Fruit fly (Drosophila melanogaster) whole organism, wandering third instar larva: Measurements from ENCODE around the gene raw.

Experiments used
- Abd-B ChIP-seq: fragments of >200 bp; optimal IDR thresholded peaks from 2 replicates; lab custom pipeline; 2017; ENCODE audit warnings: missing biosample characterization, missing genetic modification characterization
- CG32264 ChIP-seq: fragments of 200-800 bp; sonication (Bioruptor generic); optimal IDR thresholded peaks from 2 replicates; lab custom pipeline; 2016; ENCODE audit warnings: missing biosample characterization, missing genetic modification characterization
- CrebA ChIP-seq: fragments of 200-800 bp; sonication (Bioruptor generic); optimal IDR thresholded peaks from 2 replicates; lab custom pipeline; 2016; ENCODE audit warnings: missing biosample characterization, mild to moderate bottlenecking, missing genetic modification characterization, borderline replicate concordance
- Dif ChIP-seq: fragments of 200-275, 200-300 bp; sonication (Bioruptor generic); optimal IDR thresholded peaks from 2 replicates; lab custom pipeline; 2018; ENCODE audit warnings: missing biosample characterization, missing genetic modification characterization; ENCODE audit not compliant: partially characterized antibody
- GATAd ChIP-seq: sonication (Bioruptor generic); optimal IDR thresholded peaks from 2 replicates; lab custom pipeline; 2016; ENCODE audit warnings: missing biosample characterization, missing genetic modification characterization
- HLH106 ChIP-seq: fragments of 200-800 bp; optimal IDR thresholded peaks from 3 replicates; lab custom pipeline; 2019; ENCODE audit warnings: missing biosample characterization, mild to moderate bottlenecking, missing genetic modification characterization, moderate library complexity
- Hnf4 ChIP-seq: fragments of 200-800 bp; sonication (Bioruptor generic); optimal IDR thresholded peaks from 2 replicates; lab custom pipeline; 2016; ENCODE audit warnings: missing biosample characterization, mild to moderate bottlenecking, missing genetic modification characterization
- Hr83 ChIP-seq: fragments of 200-300 bp; sonication (Bioruptor generic); optimal IDR thresholded peaks from 2 replicates; lab custom pipeline; 2016; ENCODE audit warnings: missing biosample characterization, mild to moderate bottlenecking, missing genetic modification characterization, moderate library complexity; ENCODE audit not compliant: poor library complexity, severe bottlenecking
- Jra ChIP-seq: sonication (Bioruptor generic); optimal IDR thresholded peaks from 2 replicates; lab custom pipeline; 2016; ENCODE audit warnings: missing biosample characterization, missing genetic modification characterization
- Mio ChIP-seq: sonication (Bioruptor generic); optimal IDR thresholded peaks from 2 replicates; lab custom pipeline; 2016; ENCODE audit warnings: missing biosample characterization, missing genetic modification characterization
- Myc ChIP-seq: fragments of >200 bp; optimal IDR thresholded peaks from 2 replicates; lab custom pipeline; 2017
- N ChIP-seq: fragments of >200 bp; optimal IDR thresholded peaks from 2 replicates; lab custom pipeline; 2018; ENCODE audit warnings: missing biosample characterization, missing external identifiers, missing genetic modification characterization
- Rel ChIP-seq, 2 experiments: fragments of 200-800 bp; sonication (Bioruptor generic) in 1 of 2; optimal IDR thresholded peaks; 2 replicates in 1 of 2; 3 replicates in 1 of 2; lab custom pipeline; 2016 to 2019; ENCODE audit warnings: mild to moderate bottlenecking in 2 of 2, missing biosample characterization in 2 of 2, missing genetic modification characterization in 2 of 2, moderate library complexity in 1 of 2
- Sp1 ChIP-seq: fragments of 200-800 bp; sonication (Bioruptor generic); optimal IDR thresholded peaks from 3 replicates; lab custom pipeline; 2019; ENCODE audit warnings: missing biosample characterization, mild to moderate bottlenecking, missing genetic modification characterization, moderate library complexity
- brk ChIP-seq: fragments of 200-800 bp; sonication (Bioruptor generic); optimal IDR thresholded peaks from 2 replicates; lab custom pipeline; 2016; ENCODE audit warnings: missing biosample characterization, mild to moderate bottlenecking, missing genetic modification characterization
- dl ChIP-seq, 2 experiments: fragments of 175-275, 200-275 bp in 1 of 2; fragments of 200-275 bp in 1 of 2; sonication (Bioruptor generic); optimal IDR thresholded peaks; lab custom pipeline; 2018; ENCODE audit warnings: mild to moderate bottlenecking in 2 of 2, missing biosample characterization in 2 of 2, missing genetic modification characterization in 2 of 2, moderate library complexity in 2 of 2; ENCODE audit not compliant: partially characterized antibody in 2 of 2, insufficient read depth in 1 of 2
- dmrt93B ChIP-seq: fragments of 200-800 bp; sonication (Bioruptor generic); optimal IDR thresholded peaks from 2 replicates; lab custom pipeline; 2018; ENCODE audit warnings: missing biosample characterization, mild to moderate bottlenecking, missing genetic modification characterization
- dsf ChIP-seq: sonication (Bioruptor generic); optimal IDR thresholded peaks from 2 replicates; lab custom pipeline; 2016; ENCODE audit warnings: missing biosample characterization, missing genetic modification characterization, borderline replicate concordance
- ey ChIP-seq: fragments of 200-800 bp; sonication (Bioruptor generic); optimal IDR thresholded peaks from 2 replicates; lab custom pipeline; 2016; ENCODE audit warnings: missing biosample characterization, missing genetic modification characterization
- foxo ChIP-seq, 2 experiments: fragments of 200-800 bp; sonication (Bioruptor generic); optimal IDR thresholded peaks; 2 replicates in 1 of 2; 3 replicates in 1 of 2; lab custom pipeline; 2016 to 2017; ENCODE audit warnings: missing biosample characterization in 2 of 2, missing genetic modification characterization in 2 of 2
- fru ChIP-seq: fragments of 200-800 bp; sonication (Bioruptor generic); optimal IDR thresholded peaks from 3 replicates; lab custom pipeline; 2016; ENCODE audit warnings: missing biosample characterization, mild to moderate bottlenecking, missing genetic modification characterization
- h ChIP-seq: fragments of 200-800 bp; sonication (Bioruptor generic); optimal IDR thresholded peaks from 3 replicates; lab custom pipeline; 2016; ENCODE audit warnings: missing biosample characterization, mild to moderate bottlenecking, missing genetic modification characterization
- jim ChIP-seq: fragments of 175-275, 200-325 bp; sonication (Bioruptor generic); optimal IDR thresholded peaks from 2 replicates; lab custom pipeline; 2016; ENCODE audit warnings: missing biosample characterization, mild to moderate bottlenecking, missing genetic modification characterization
- pan ChIP-seq: fragments of >200 bp; optimal IDR thresholded peaks from 2 replicates; lab custom pipeline; 2017
- rgr ChIP-seq: fragments of 200-800 bp; sonication (Bioruptor generic); optimal IDR thresholded peaks from 3 replicates; lab custom pipeline; 2016; ENCODE audit warnings: missing biosample characterization, mild to moderate bottlenecking, missing genetic modification characterization
- sage ChIP-seq: fragments of 200-800 bp; sonication (Bioruptor generic); optimal IDR thresholded peaks from 2 replicates; lab custom pipeline; 2016; ENCODE audit warnings: missing biosample characterization, mild to moderate bottlenecking, missing genetic modification characterization
- sv ChIP-seq: fragments of 200-800 bp; sonication (Bioruptor generic); optimal IDR thresholded peaks from 3 replicates; lab custom pipeline; 2016; ENCODE audit warnings: missing biosample characterization, missing genetic modification characterization
- tai ChIP-seq: sonication (Bioruptor generic); optimal IDR thresholded peaks from 2 replicates; lab custom pipeline; 2016; ENCODE audit warnings: missing biosample characterization, missing genetic modification characterization
- usp ChIP-seq: fragments of >200 bp; optimal IDR thresholded peaks from 2 replicates; lab custom pipeline; 2017; ENCODE audit warnings: missing biosample characterization, missing genetic modification characterization
- woc ChIP-seq: sonication (Bioruptor generic); optimal IDR thresholded peaks from 2 replicates; lab custom pipeline; 2016; ENCODE audit warnings: missing biosample characterization, mild to moderate bottlenecking, missing genetic modification characterization

Gene raw

DNA sequence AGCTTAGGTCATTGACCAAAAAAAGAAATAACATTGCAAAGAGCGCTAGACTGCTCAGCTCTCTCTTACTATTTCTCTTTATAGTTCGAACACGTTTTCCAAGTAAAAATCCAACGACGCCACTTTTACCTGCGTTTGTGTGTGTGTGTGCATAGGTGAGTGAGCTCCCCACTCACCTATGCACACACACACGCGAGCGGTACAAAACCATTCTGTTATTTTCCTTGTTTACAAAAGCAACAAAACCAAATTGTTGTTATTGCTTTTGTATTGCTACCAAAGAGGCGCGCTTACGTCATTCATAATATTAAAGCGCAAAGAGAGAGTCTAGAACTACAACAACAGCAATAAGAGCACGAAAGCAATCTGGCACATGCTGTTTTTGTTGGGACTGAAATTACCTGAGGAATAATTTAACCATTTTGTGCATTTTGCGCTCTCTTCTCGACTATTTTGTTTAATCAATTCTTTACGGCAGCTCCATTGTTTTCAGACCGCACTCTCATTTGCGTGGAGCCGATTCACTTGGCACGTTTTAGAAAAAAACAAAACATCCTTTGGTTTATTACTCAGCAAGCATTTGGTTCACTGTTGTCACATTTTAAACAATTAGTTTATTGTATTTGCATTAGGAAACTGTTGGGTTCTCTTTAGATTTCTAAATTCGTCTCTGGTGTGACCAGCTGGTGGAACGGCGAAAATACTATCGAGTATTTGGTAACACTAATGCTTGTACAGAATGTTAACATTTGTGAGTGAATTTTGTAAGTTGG lies at the start of gene raw:
Gene raw, minus strand, starts transcription at position 677 of the 773 bp plus-strand sequence.
- TF ChIP-seq rgr (GFP tag; lab: Kevin White, UChicago) (peak; percentile 7), CrebA (peak; percentile 52), sage (GFP tag; lab: Kevin White, UChicago) (peak; percentile 21), Dif (GFP tag; lab: Kevin White, UChicago) (peak; percentile 31), dl (GFP tag; optimal IDR thresholded peaks at IDR 0.05; lab: Kevin White, UChicago; ENCODE audit: insufficient read depth in 1 of 2, partially characterized antibody in 2 of 2) (peak in 1 of 2 experiments; percentile 51), Jra (GFP tag; lab: Kevin White, UChicago) (no peak), Rel (GFP tag; optimal IDR thresholded peaks at IDR 0.05; lab: Kevin White, UChicago) (no peak), Rel (tag; optimal IDR thresholded peaks at IDR 0.05; lab: Kevin White, UChicago) (peak; percentile 9), Myc (no peak)

DNA sequence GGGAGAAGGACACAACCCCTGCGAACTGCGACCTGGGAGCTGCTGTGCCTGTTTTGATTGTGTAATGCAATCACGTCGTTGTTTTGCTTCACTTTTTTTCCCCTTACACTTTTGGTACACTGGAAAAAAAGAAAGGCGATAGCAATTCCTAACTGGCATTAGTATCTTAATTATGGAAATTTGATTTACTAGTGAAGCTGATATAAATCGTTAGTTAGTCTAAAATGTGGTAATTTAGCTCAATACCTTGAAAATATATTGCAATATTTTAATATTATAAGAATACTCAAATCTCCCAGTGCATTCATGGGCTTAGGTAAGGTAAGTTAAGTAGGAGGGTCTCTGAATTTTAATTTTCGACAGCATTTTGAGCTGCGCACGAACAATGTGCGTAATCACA lies 47.1 kb upstream of the raw start:
- TF ChIP-seq tai (GFP tag; lab: Kevin White, UChicago) (no peak), fru (GFP tag; lab: Kevin White, UChicago) (peak; percentile 45), Hr83 (GFP tag; lab: Kevin White, UChicago) (no peak), ey (GFP tag; lab: Kevin White, UChicago) (peak; percentile 29), Mio (no peak), Sp1 (GFP tag; lab: Kevin White, UChicago) (peak; percentile 38), h (peak; percentile 45), foxo (GFP tag; optimal IDR thresholded peaks at IDR 0.05; lab: Kevin White, UChicago) (peak in 1 of 2 experiments; percentile 17), HLH106 (tag; lab: Kevin White, UChicago) (peak; percentile 31), rgr (GFP tag; lab: Kevin White, UChicago) (peak; percentile 6), CrebA (no peak)

DNA sequence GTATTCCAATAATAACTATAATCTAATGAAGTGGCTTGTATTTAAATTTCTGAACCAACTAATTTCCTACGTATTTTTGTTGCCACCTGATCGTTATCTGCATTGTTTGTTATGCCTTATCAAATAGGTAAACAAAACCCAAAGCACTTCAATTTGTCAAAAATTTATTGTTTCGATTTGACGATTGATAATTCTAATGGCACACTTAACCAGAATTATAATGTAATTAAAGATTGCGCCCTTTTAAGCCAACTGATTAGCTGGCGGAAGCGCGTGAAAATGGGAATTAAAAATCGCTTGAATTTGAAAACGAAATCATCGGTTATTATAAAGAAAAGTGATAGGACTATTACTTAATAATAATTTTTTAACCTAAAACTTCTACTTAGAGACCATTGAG lies 44.3 kb upstream of the raw start:
- no peak for TF ChIP-seq CG32264
- TF ChIP-seq h, result no peak
- TF ChIP-seq Myc, result no peak
- no peak for TF ChIP-seq fru (GFP tag; lab: Kevin White, UChicago)
- TF ChIP-seq N, result no peak

DNA sequence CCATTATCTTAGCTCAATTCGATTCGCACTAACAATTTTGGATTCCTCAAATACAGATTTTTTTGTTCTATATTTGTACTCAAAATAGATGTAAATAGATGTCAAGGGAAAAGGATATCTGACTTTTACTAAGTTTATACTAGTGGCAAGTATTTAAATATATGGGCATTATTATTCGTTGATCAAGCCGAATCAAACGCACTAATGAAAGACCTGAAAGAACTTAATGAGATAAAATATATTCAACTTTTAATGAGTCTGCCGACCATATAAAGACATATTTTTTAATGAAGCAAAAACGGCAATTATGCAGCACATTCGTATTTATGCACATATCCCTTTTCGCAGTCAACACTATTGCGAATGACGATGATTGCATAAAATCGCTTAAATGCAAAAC lies 41.9 kb upstream of the raw start, which contains the start of gene CG42710:
Gene CG42710, minus strand, starts transcription at position 101 of the 400 bp plus-strand sequence.
- no peak for TF ChIP-seq jim
- TF ChIP-seq Hr83 (GFP tag; lab: Kevin White, UChicago), result no peak
- no peak for TF ChIP-seq Rel (GFP tag; optimal IDR thresholded peaks at IDR 0.05; lab: Kevin White, UChicago)
- no peak for TF ChIP-seq Rel (tag; optimal IDR thresholded peaks at IDR 0.05; lab: Kevin White, UChicago)
- TF ChIP-seq GATAd, result no peak
- TF ChIP-seq CrebA, result no peak
- TF ChIP-seq dsf, result no peak
- TF ChIP-seq woc (GFP tag; lab: Kevin White, UChicago), result no peak
- TF ChIP-seq pan (lab: Kevin White, UChicago), result no peak

dm6 chr2L:8781152-8781551 lies 40.7 kb upstream of the raw start, which contains the start of gene LManVI:
Gene LManVI, minus strand, starts transcription at chr2L:8781252.
- no peak for TF ChIP-seq Dif (GFP tag; lab: Kevin White, UChicago)
- TF ChIP-seq sv, result no peak
- TF ChIP-seq Jra (GFP tag; lab: Kevin White, UChicago), result no peak
- TF ChIP-seq jim, result no peak
- no peak for TF ChIP-seq Mio
- TF ChIP-seq Hnf4 (GFP tag; lab: Kevin White, UChicago), result no peak
- no peak for TF ChIP-seq Rel (GFP tag; optimal IDR thresholded peaks at IDR 0.05; lab: Kevin White, UChicago)
- no peak for TF ChIP-seq Rel (tag; optimal IDR thresholded peaks at IDR 0.05; lab: Kevin White, UChicago)
- TF ChIP-seq pan (lab: Kevin White, UChicago), result no peak
- no peak for TF ChIP-seq brk (GFP tag; lab: Kevin White, UChicago)
- no peak for TF ChIP-seq foxo (GFP tag; optimal IDR thresholded peaks at IDR 0.05; lab: Kevin White, UChicago)
- TF ChIP-seq usp (GFP tag; lab: Kevin White, UChicago), result no peak
- TF ChIP-seq Abd-B (GFP tag; lab: Kevin White, UChicago), result no peak
- TF ChIP-seq CG32264, result no peak
- TF ChIP-seq GATAd, result no peak
- TF ChIP-seq dmrt93B (GFP tag; lab: Kevin White, UChicago), result no peak
- no peak for TF ChIP-seq ey (GFP tag; lab: Kevin White, UChicago)
